Fruit fly (Drosophila melanogaster) whole organism, larva: ENCODE results near the gene CG10469.

Experiments
- noc ChIP-seq: fragments of 200-800 bp; sonication (Bioruptor generic); optimal IDR thresholded peaks from 3 replicates; lab custom pipeline; 2019; ENCODE audit warnings: missing biosample characterization, mild to moderate bottlenecking, missing genetic modification characterization, moderate library complexity

Gene CG10469

DNA sequence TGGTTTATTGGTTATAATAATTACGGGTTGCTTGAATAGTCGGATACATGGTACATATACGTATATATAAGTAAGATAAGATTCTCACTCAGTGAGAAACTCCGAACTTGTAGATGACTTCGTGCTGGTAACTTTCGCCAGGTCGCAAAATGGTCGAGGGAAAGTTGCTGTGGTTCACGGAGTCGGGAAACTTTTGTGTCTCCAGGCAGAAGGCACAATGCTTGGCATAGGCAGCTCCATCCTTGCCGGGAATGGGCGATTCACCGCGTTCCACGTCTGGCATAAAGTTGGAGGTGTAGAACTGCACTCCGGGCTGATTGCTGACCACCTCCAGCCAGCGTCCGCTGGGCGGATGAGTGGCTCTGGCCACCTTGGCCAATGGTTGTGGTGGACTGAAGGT lies at the start of gene CG10469:
Gene CG10469 (minus strand): TSS at position 101 of the 400 bp plus-strand sequence.
- TF ChIP-seq noc (tag; lab: Kevin White, UChicago) = no peak

DNA sequence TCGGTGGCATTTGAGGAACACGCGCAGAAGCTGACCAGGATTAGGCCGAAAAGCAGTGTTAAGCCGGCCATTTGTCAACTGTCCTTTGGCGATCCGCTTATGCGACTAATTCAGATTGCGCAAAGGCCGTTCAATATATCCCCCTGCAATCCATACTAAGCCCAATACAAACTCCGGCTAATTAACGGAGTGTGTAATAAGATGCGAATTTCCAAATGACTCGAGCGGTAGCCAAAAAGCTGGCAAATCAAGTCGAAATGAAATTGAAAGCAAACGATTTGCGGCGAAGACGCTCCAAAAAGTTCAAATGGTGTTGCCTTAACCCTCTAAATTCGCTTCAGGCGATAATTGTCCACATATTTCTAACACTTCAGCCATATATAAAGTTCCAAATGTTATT lies 49.2 kb upstream of the CG10469 start, which contains the start of gene Cpr65Aw:
Gene Cpr65Aw (minus strand): TSS at position 101 of the 400 bp plus-strand sequence.
- TF ChIP-seq noc (tag; lab: Kevin White, UChicago) = no peak

- TF ChIP-seq noc (tag; lab: Kevin White, UChicago) = no peak
Measured at dm6 chr3L:6141538-6141937, 48.4 kb upstream of the CG10469 start.

- no peak for TF ChIP-seq noc (tag; lab: Kevin White, UChicago)
Measured at dm6 chr3L:6140771-6141472, 47.8 kb upstream of the CG10469 start.

DNA sequence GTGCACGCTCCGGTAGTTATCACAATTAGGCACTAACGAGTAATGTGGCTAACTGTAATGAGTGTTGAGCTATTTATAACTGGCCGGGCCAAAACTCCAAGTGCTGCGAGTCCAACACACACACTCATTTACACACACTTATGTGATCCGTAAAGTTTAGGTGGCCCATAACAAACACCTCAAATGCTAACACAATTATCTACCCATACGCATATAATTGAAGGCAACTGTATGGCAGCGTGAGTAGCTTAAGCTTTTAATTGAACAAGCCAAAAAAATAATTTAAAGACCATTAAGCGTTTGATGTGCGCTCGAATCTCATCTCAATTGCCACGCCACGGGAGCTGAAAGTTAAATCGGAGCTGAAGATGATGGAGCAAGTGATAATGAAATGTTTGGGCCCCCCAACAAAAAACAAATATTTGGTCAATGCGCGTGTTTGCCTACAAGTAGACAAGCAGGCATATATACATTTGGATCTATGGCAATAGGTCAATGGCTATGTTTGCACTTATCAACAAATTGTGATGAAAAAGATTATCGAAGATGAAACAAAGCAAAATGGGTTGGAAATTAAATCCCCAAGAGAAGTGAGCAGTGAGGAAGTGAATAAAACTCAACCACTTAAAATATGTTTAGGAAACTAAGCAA lies 46.9 kb upstream of the CG10469 start, which contains the start of gene Cpr65Av:
Gene Cpr65Av (minus strand): TSS at position 51 of the 651 bp plus-strand sequence.
- TF ChIP-seq noc (tag; lab: Kevin White, UChicago) = no peak

dm6 chr3L:6138586-6138985 lies 45.5 kb upstream of the CG10469 start:
- TF ChIP-seq noc (tag; lab: Kevin White, UChicago) = no peak

- TF ChIP-seq noc (tag; lab: Kevin White, UChicago) = no peak
Measured at dm6 chr3L:6138018-6138417, 44.9 kb upstream of the CG10469 start, which contains the start of gene Lcp65Ae. Gene Lcp65Ae, minus strand, starts transcription at chr3L:6138118.

- no peak for TF ChIP-seq noc (tag; lab: Kevin White, UChicago)
Measured at dm6 chr3L:6136691-6137090, 43.6 kb upstream of the CG10469 start, which contains the start of gene Lcp65Af. Gene Lcp65Af, minus strand, starts transcription at chr3L:6136791.

DNA sequence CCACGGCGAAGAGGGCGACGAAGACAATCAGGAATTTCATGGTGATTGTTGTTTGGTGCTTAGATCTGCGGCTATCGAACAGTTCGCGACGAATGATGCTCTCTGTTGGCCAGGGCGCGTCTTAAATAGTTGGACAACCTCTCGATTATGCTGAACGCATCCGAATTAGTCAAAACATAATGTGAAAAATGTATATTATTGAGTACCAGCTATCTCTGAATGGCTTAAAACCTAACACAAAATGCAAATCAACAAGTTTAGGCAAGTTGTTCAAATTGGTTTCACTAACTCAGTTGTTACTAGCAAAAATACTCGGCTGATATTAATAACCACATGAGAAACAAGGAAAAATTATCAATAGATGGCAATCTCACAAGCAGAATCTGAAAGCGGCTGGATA lies 42.1 kb upstream of the CG10469 start, which contains the start of gene Lcp65Ag1:
Gene Lcp65Ag1 (minus strand): TSS at position 101 of the 400 bp plus-strand sequence.
- TF ChIP-seq noc (tag; lab: Kevin White, UChicago) = no peak

DNA sequence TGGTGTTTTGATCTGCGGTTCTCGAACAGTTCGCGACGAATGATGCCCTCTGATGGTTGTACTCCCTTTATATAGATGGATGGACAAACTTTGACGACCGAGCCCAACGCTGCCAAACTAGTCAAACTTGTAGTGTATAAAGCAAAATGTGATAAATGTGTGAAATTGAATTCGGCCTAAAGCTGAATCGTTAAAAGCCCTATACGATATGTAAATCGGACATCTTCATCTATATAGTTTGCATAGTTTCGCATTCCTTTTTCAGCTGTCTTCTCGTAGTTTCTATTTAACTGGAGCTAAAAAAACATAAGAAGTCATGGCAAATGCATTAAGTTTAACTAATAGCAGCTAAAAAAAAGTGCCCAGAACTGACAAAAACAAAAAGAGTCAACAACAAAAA lies 40.4 kb upstream of the CG10469 start, which contains the start of gene Lcp65Ag2:
Gene Lcp65Ag2 (minus strand): TSS at position 48 of the 400 bp plus-strand sequence.
- TF ChIP-seq noc (tag; lab: Kevin White, UChicago) = no peak

DNA sequence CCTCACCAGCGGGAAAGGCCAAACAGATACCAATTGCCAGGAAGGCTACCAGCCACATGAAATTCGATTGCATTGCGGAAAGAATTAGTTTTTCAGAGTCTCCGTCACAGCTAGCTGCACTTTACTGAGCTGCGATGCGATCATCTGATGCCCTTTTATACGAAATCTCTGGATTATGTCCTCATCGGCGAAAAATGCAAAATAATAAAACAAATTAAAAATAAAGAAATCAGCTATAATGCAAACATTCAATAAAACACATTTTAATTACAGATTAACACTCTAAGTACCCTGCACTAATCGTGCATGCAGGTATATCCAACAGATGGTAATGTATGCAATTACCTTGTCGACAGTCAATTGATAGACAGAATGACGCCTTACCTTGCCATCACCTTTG lies 38.9 kb upstream of the CG10469 start, which contains the start of gene Cpr65Au:
Gene Cpr65Au (minus strand): TSS at position 101 of the 400 bp plus-strand sequence.
- no peak for TF ChIP-seq noc (tag; lab: Kevin White, UChicago)

dm6 chr3L:6130944-6131343 lies 37.8 kb upstream of the CG10469 start, which contains the start of gene Lcp65Ag3:
Gene Lcp65Ag3, minus strand, starts transcription at chr3L:6130989.
- TF ChIP-seq noc (tag; lab: Kevin White, UChicago) = no peak

DNA sequence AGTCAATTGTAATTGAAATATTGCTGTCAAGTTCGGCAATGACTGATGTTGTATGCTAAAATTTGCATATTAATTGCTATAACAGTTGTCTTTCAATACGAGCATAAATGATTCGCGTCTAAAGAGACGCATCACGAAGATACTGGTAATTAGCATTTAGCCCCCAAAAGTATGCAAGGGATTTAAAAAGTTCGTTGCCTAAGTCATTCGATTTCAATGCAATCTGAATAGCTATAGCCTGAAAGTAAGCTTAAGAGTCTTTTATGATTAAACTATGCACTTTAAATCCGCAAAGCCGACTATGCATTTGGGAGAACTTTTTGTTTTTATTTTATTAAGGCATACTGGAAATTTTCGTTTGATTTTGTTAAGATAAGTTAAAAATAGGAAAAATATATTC lies 36.5 kb upstream of the CG10469 start:
- no peak for TF ChIP-seq noc (tag; lab: Kevin White, UChicago)

dm6 chr3L:6125409-6125689 lies 32.2 kb upstream of the CG10469 start:
- no peak for TF ChIP-seq noc (tag; lab: Kevin White, UChicago)

dm6 chr3L:6124616-6125408 lies 31.7 kb upstream of the CG10469 start:
- TF ChIP-seq noc (tag; lab: Kevin White, UChicago) = no peak

dm6 chr3L:6116881-6117280 lies 23.8 kb upstream of the CG10469 start:
- no peak for TF ChIP-seq noc (tag; lab: Kevin White, UChicago)
